Worm (Caenorhabditis elegans) whole organism, L2 larva: ENCODE measurements around the gene D2007.2.

Experiments
- C34F6.9 ChIP-seq: fragments of 150-350 bp; optimal IDR thresholded peaks from 2 replicates; lab custom pipeline; 2014; ENCODE audit warnings: missing biosample characterization, missing genetic modification characterization
- F13H6.1 ChIP-seq: sonication (generic microtip); optimal IDR thresholded peaks from 2 replicates; lab custom pipeline; 2016; ENCODE audit warnings: missing genetic modification characterization, missing compliant biosample characterization
- Y55F3AM.14 ChIP-seq: fragments of 200-800 bp; sonication (Bioruptor generic); optimal IDR thresholded peaks from 2 replicates; lab custom pipeline; 2018; ENCODE audit warnings: mild to moderate bottlenecking, missing genetic modification characterization, missing compliant biosample characterization
- ama-1 ChIP-seq: fragments of 150-350 bp; optimal IDR thresholded peaks from 2 replicates; lab custom pipeline; 2018; ENCODE audit warnings: inconsistent platforms
- blmp-1 ChIP-seq: sonication (generic microtip); optimal IDR thresholded peaks from 2 replicates; lab custom pipeline; 2017; ENCODE audit warnings: missing genetic modification characterization, mild to moderate bottlenecking, missing compliant biosample characterization, antibody characterized with exemption, moderate library complexity; ENCODE audit not compliant: insufficient read depth
- ceh-82 ChIP-seq: fragments of 150-350 bp; optimal IDR thresholded peaks from 2 replicates; lab custom pipeline; 2014; ENCODE audit warnings: missing biosample characterization, missing genetic modification characterization
- crh-2 ChIP-seq: sonication (generic microtip); optimal IDR thresholded peaks from 2 replicates; lab custom pipeline; 2017; ENCODE audit warnings: missing biosample characterization, missing genetic modification characterization
- dmd-4 ChIP-seq: sonication (generic microtip); optimal IDR thresholded peaks from 2 replicates; lab custom pipeline; 2017; ENCODE audit warnings: missing biosample characterization, missing genetic modification characterization
- elt-1 ChIP-seq: fragments of 150-350 bp; optimal IDR thresholded peaks from 2 replicates; lab custom pipeline; 2014; ENCODE audit warnings: missing biosample characterization, missing genetic modification characterization
- elt-3 ChIP-seq: sonication (generic microtip); optimal IDR thresholded peaks from 2 replicates; lab custom pipeline; 2017; ENCODE audit warnings: missing biosample characterization, missing genetic modification characterization
- fos-1 ChIP-seq: fragments of 150-350 bp; optimal IDR thresholded peaks from 2 replicates; lab custom pipeline; 2014; ENCODE audit warnings: missing biosample characterization, missing genetic modification characterization
- gmeb-1 ChIP-seq: fragments of 150-350 bp; optimal IDR thresholded peaks from 2 replicates; lab custom pipeline; 2014; ENCODE audit warnings: missing biosample characterization, missing genetic modification characterization
- lin-13 ChIP-seq: fragments of 150-350 bp; optimal IDR thresholded peaks from 2 replicates; lab custom pipeline; 2014; ENCODE audit warnings: missing biosample characterization, missing genetic modification reagents, missing genetic modification characterization
- lsy-2 ChIP-seq, 2 experiments: fragments of 150-350 bp in 1 of 2; sonication (generic microtip) in 1 of 2; optimal IDR thresholded peaks; 2 replicates each; lab custom pipeline; 2014 to 2017; ENCODE audit warnings: missing biosample characterization in 2 of 2, missing genetic modification characterization in 2 of 2
- mab-5 ChIP-seq: fragments of 150-350 bp; optimal IDR thresholded peaks from 2 replicates; lab custom pipeline; 2014; ENCODE audit warnings: missing biosample characterization, missing genetic modification characterization
- mbf-1 ChIP-seq: sonication (generic microtip); optimal IDR thresholded peaks from 2 replicates; lab custom pipeline; 2017; ENCODE audit warnings: missing biosample characterization, missing genetic modification characterization
- nhr-129 ChIP-seq: fragments of 150-350 bp; optimal IDR thresholded peaks from 2 replicates; lab custom pipeline; 2014; ENCODE audit warnings: missing biosample characterization, missing genetic modification characterization
- nhr-237 ChIP-seq: fragments of 150-350 bp; optimal IDR thresholded peaks from 2 replicates; lab custom pipeline; 2014; ENCODE audit warnings: missing biosample characterization, missing genetic modification characterization
- nhr-25 ChIP-seq: fragments of 150-350 bp; sonication (generic microtip); optimal IDR thresholded peaks from 3 replicates; lab custom pipeline; 2014; ENCODE audit warnings: missing biosample characterization, missing genetic modification characterization
- nhr-6 ChIP-seq: fragments of 150-350 bp; optimal IDR thresholded peaks from 2 replicates; lab custom pipeline; 2014; ENCODE audit warnings: missing biosample characterization, missing genetic modification characterization
- nhr-77 ChIP-seq: fragments of 150-350 bp; optimal IDR thresholded peaks from 2 replicates; lab custom pipeline; 2014; ENCODE audit warnings: missing biosample characterization, missing genetic modification characterization
- peb-1 ChIP-seq: fragments of 150-350 bp; optimal IDR thresholded peaks from 2 replicates; lab custom pipeline; 2014; ENCODE audit warnings: missing biosample characterization, missing genetic modification characterization
- sem-4 ChIP-seq: fragments of 150-350 bp; optimal IDR thresholded peaks from 2 replicates; lab custom pipeline; 2014; ENCODE audit warnings: missing biosample characterization, missing genetic modification reagents, missing genetic modification characterization
- skn-1 ChIP-seq: sonication (generic microtip); optimal IDR thresholded peaks from 2 replicates; lab custom pipeline; 2017; ENCODE audit warnings: missing biosample characterization, missing genetic modification characterization
- sma-3 ChIP-seq: sonication (generic microtip); optimal IDR thresholded peaks from 2 replicates; lab custom pipeline; 2016; ENCODE audit warnings: missing genetic modification reagents, missing genetic modification characterization, missing compliant biosample characterization
- sma-9 ChIP-seq, 2 experiments: fragments of 150-350 bp in 1 of 2; sonication (generic microtip) in 1 of 2; optimal IDR thresholded peaks; 2 replicates each; lab custom pipeline; 2014 to 2016; ENCODE audit warnings: missing genetic modification characterization in 2 of 2, mild to moderate bottlenecking in 1 of 2, missing biosample characterization in 1 of 2, missing compliant biosample characterization in 1 of 2, missing genetic modification reagents in 1 of 2, moderate library complexity in 1 of 2
- unc-39 ChIP-seq: fragments of 150-350 bp; optimal IDR thresholded peaks from 2 replicates; lab custom pipeline; 2014; ENCODE audit warnings: missing biosample characterization, missing genetic modification characterization
- unc-55 ChIP-seq: fragments of 150-350 bp; sonication (generic microtip); optimal IDR thresholded peaks from 3 replicates; lab custom pipeline; 2014; ENCODE audit warnings: missing biosample characterization, missing genetic modification reagents, missing genetic modification characterization
- unc-62 ChIP-seq: fragments of 150-350 bp; optimal IDR thresholded peaks from 2 replicates; lab custom pipeline; 2014; ENCODE audit warnings: missing biosample characterization, missing genetic modification reagents, missing genetic modification characterization
- ztf-1 ChIP-seq: fragments of 200-800 bp; sonication (Bioruptor generic); conservative IDR thresholded peaks from 2 replicates; pipeline ENCODE4 v1.3.6; 2022; ENCODE audit warnings: missing genetic modification characterization, missing compliant biosample characterization
- ztf-11 ChIP-seq: sonication (generic microtip); optimal IDR thresholded peaks from 2 replicates; lab custom pipeline; 2017; ENCODE audit warnings: missing biosample characterization, missing genetic modification characterization

The D2007.2 gene

DNA sequence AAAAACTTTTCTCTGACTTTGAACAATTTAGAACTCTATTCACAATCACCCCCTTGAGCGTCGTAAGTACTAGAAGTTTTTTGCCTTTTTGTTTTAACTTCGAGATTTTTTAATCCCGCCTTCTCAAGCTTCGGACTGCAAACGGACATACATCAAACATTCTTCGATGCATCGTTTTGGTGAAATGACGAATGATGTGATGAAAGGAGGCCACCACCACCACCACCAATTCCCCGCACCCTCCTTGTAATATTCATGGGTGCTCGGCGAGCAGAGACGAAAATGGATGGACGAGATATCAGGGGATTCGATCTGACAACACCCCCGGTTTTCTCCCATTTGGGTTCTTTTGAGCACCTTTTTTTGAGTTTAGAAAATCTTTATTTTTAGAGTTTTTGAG lies 2.8 kb upstream of the D2007.2 start:
- no peak for TF ChIP-seq nhr-129
- TF ChIP-seq unc-55 (GFP tag; lab: Kevin White, UChicago) = peak; percentile 46

DNA sequence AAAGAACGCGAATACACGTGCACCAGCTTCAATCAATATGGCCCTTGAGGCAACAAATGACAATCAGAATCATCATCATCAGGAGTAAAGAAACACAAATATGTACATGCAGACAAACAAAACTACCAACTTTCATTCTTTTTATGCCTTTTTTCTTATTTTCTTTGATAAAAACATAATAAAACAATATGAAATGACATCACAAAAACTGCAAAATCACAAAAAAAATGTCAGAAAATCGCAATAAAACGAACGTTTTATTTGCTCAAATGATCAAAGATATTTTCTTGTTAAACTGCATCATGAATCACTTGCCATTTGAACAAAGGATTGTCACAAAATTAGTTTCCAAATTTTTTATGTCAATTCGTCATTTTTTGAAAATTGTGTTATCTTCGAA lies 5.7 kb downstream of the D2007.2 start:
- peak; percentile 16 for TF ChIP-seq fos-1 (tag; lab: Kevin White, UChicago)
- TF ChIP-seq ztf-11 (tag; lab: Kevin White, UChicago) = no peak

DNA sequence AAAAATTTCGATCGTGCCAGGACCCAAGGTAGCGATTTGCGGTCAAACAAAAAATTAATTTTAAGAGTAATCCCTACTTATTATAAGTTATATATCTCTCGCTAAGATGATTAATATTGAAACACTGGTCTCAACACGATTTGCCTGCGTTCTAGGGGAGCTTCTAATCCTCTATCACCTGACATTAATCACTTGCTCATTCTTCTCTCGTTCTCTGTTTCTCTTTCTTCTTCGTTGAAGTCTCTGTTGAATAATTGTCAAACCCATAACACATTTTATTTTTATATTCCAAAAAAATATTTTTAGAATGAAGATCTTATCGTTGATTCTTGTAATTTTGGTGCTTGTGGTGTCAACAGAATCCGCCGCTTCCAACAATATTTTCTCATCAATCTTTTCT lies 6.4 kb downstream of the D2007.2 start, which contains the start of gene D2007.1:
D2007.1 (plus strand) TSS at position 301 of the 400 bp plus-strand sequence.
- TF ChIP-seq lsy-2 (tag; optimal IDR thresholded peaks at IDR 0.05; lab: Kevin White, UChicago) (peak in 1 of 2 experiments; percentile 1), nhr-6 (no peak), C34F6.9 (tag; lab: Kevin White, UChicago) (peak; percentile 32)
- TF ChIP-seq, all 48 proteins: peak for 2

ce11 chrIII:8158140-8158786 lies 9.5 kb downstream of the D2007.2 start, which contains the start of gene atg-13:
TSS of gene atg-13 (minus strand) at chrIII:8158190.
- TF ChIP-seq crh-2 (tag; lab: Kevin White, UChicago) (no peak), nhr-77 (tag; lab: Kevin White, UChicago) (no peak), unc-39 (tag; lab: Kevin White, UChicago) (no peak), mbf-1 (tag; lab: Kevin White, UChicago) (no peak), lin-13 (GFP tag; lab: Kevin White, UChicago) (no peak), dmd-4 (tag; lab: Kevin White, UChicago) (no peak), peb-1 (tag; lab: Kevin White, UChicago) (no peak), fos-1 (tag; lab: Kevin White, UChicago) (peak; percentile 1), ceh-82 (tag; lab: Kevin White, UChicago) (no peak), sma-9 (GFP tag; optimal IDR thresholded peaks at IDR 0.05; lab: Kevin White, UChicago) (no peak), sma-9 (tag; optimal IDR thresholded peaks at IDR 0.05; lab: Kevin White, UChicago) (no peak), nhr-129 (peak; percentile 17), ztf-1 (GFP tag; lab: Robert Waterston, UW) (no peak), C34F6.9 (tag; lab: Kevin White, UChicago) (no peak), gmeb-1 (tag; lab: Kevin White, UChicago) (peak; percentile 8), sem-4 (tag; lab: Kevin White, UChicago) (no peak), nhr-237 (tag; lab: Kevin White, UChicago) (no peak), mab-5 (tag; lab: Kevin White, UChicago) (no peak), lsy-2 (tag; optimal IDR thresholded peaks at IDR 0.05; lab: Kevin White, UChicago) (peak in 1 of 2 experiments; percentile 34)
- TF ChIP-seq, all 48 proteins: peak for 4

DNA sequence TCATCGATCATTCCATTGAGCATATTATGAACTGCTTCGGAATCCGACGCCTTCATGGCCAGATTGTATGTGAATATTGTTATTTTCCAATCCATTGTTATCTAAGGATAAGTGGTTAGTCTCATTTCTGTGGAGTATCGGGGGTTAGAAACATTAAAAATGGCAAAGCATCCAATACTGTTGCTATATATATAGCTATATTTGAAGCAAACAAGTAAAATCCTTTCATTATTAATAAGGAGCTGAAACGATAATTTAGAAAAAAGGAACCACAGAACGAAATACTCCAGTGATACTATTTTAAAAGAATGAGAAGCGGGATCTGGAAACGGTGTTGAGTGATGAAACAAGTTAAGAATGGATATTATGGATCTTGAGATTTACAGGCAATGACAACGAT lies 12.5 kb downstream of the D2007.2 start, which contains the start of gene inpp-5K:
inpp-5K (minus strand) TSS at position 101 of the 400 bp plus-strand sequence.
- TF ChIP-seq nhr-129 (no peak), elt-1 (tag; lab: Kevin White, UChicago) (no peak), peb-1 (tag; lab: Kevin White, UChicago) (no peak), blmp-1 (tag; lab: Kevin White, UChicago) (no peak), sma-3 (no peak), C34F6.9 (tag; lab: Kevin White, UChicago) (no peak), nhr-25 (no peak), ama-1 (lab: Kevin White, UChicago) (no peak), elt-3 (tag; lab: Kevin White, UChicago) (no peak), unc-62 (GFP tag; lab: Kevin White, UChicago) (no peak), skn-1 (tag; lab: Kevin White, UChicago) (no peak), Y55F3AM.14 (no peak), dmd-4 (tag; lab: Kevin White, UChicago) (no peak), unc-55 (GFP tag; lab: Kevin White, UChicago) (no peak), mab-5 (tag; lab: Kevin White, UChicago) (no peak), fos-1 (tag; lab: Kevin White, UChicago) (no peak), F13H6.1 (tag; lab: Kevin White, UChicago) (no peak)
